Worm (Caenorhabditis elegans): ENCODE measurements around the gene Y71H2B.4.

ce11 chrIII:2571447-2571846 lies 47.3 kb upstream of the Y71H2B.4 start, which contains the start of gene Y54F10AR.2:
- TF ChIP-seq nfya-1 (tag; optimal IDR thresholded peaks at IDR 0.05; ENCODE audit: insufficient read depth) = no peak
- no peak for TF ChIP-seq elt-3 (tag; optimal IDR thresholded peaks at IDR 0.05)
- TF ChIP-seq ZK546.5 (tag; optimal IDR thresholded peaks at IDR 0.05) = no peak
- TF ChIP-seq nhr-11 (tag; optimal IDR thresholded peaks at IDR 0.05) = no peak
- TF ChIP-seq tbx-2 (tag; optimal IDR thresholded peaks at IDR 0.05) = no peak
- no peak for TF ChIP-seq nhr-77 (tag; optimal IDR thresholded peaks at IDR 0.05)
- TF ChIP-seq egl-27 (tag; optimal IDR thresholded peaks at IDR 0.05) = no peak
